Fruit fly (Drosophila melanogaster): ENCODE results near the gene ATPsynCF6.

ATPsynCF6 gene

DNA sequence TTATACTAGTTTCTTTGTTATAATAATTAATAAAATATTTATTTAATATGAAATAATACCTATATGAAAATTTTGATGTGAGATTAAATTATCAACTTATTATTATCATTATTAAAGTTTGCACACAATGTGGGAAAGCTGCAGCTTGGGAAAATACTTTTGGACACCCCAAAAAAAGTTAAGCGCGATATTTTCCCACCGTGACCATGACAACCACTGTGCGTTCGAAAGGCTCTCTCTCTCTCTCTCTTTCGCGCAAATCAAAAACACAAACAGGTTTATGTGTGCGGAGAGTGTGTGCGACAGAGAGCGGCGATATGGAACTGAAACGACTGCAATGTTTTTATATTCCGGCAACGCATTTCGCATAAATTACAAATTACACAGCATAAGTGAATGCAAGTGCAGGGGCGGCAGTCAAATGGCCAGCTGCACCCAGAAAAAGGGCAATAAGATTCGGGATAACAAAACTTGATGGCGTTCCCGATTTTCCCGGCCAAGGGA lies 8.9 kb downstream of the ATPsynCF6 start:
- TF ChIP-seq noc (tag; optimal IDR thresholded peaks at IDR 0.05), result peak; percentile 80

DNA sequence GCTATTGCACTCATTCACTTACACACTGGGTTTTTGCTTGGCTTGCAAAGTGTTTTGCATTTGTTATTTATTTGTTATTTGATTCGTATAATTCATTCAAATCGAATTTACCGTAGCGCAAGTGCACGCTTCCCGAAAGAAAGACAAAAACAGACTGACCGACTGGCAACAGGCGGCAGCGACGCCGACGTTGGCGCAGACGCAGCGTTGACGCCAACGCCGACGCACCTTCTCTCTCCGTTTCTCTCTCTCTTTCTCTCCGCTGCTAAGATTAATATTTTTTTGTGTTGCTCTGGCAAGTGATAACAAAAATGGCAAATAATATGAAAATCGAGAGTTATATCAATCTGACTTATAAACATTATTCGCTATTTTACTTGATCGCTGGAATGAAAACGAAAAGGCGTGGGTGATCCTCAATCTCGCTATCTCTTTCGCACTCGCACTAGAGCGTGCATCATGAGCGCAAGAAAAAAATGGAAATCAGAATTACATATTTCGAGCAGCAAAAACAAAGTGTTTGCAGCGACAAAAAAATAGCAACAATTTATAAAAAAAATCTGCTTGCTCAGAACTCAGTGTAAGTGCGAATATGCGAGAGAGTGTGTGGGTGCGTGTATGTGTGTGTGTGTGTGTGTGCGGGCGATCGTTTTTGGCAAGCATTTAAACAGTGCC lies 9.7 kb downstream of the ATPsynCF6 start, which contains the start of gene pnt:
TSS of gene pnt (minus strand) at position 161 of the 675 bp plus-strand sequence.
- no peak for TF ChIP-seq noc (tag; optimal IDR thresholded peaks at IDR 0.05)

DNA sequence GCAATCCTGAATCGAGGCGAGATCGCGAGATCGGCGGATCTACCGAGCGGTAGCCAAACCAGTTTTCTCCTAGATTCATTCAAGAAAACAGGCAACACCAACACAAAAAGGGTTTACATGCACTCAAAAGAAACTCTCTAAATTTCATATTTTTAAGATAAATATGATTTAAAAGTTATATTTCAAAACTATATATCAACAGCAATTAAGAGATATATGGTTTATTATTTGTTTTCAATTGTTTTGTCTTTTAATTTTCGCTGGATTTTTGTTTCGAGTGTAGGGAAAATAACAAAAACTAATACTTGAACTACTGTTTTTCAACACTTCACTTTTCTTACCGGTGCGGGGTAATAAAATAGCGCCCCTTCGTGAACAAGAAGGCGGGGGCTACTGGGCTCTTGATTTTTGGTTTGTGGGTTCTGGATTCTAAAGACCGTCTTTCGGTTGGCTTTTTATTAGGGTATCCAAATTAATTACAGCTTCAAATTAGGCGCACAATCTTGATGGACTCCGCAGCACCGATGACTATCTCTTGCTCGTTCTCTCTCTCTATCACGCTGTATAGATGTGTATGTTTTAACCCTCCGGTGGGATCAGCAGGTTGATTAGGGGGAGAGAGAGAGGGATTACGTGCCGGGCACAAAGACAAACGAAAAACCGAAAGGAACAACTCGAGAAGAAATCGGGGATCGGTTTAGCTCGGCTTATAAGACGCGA lies 10.6 kb downstream of the ATPsynCF6 start:
- TF ChIP-seq noc (tag; optimal IDR thresholded peaks at IDR 0.05), result no peak

DNA sequence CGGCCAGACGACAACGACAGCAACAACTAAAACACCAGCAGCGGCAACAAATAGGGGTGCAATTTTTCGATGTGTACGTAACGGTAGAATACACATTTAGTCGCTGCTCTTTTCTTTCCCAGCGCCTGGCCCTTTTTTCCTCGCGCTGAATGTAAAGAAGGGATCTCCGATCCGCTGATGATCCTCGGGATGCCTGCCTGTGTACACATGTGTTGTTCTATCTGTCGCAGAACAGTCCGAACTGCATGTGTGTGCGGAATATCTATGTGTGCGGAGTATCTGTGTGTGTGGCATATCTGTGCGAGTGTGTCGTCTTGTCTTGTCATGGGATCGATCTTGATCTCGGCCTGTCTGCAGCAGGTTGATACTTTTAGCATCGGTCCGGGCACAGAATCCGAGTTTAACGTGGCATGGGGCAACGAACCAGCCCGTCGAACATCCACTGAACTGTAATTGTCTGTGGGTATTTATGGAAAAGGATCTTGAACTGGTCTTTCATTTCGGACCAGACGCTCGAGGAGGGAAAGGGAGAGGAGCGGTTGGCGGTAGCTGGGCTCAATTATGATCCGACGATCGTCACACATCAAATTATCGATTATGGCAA lies 12.1 kb downstream of the ATPsynCF6 start:
- TF ChIP-seq noc (tag; optimal IDR thresholded peaks at IDR 0.05), result no peak

DNA sequence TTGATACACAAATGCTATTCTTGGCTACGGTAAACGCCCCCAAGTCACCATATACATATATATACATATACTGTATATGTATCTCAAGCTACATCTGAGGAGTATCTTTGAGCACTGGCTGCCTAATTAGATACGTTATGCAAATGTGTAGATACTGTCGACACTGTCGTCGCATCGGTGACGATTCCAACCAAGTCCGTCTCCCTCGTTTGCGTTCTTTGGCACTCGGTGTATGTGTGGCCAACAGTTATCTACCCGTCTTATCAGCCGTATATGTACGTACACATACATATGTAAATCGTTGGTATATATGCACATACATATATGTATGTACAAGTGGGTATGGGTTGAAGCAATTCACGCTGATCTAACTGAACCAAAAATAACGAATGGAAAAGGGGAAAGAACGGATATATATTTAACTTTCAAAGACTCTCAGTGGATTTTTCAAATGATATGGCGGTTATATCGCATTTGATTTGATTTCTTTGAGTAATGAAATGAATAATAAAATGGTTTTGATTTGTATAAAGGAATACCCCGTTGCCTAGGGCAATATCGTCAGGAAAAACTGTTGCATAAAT lies 14.0 kb downstream of the ATPsynCF6 start:
- TF ChIP-seq noc (tag; optimal IDR thresholded peaks at IDR 0.05), result no peak

DNA sequence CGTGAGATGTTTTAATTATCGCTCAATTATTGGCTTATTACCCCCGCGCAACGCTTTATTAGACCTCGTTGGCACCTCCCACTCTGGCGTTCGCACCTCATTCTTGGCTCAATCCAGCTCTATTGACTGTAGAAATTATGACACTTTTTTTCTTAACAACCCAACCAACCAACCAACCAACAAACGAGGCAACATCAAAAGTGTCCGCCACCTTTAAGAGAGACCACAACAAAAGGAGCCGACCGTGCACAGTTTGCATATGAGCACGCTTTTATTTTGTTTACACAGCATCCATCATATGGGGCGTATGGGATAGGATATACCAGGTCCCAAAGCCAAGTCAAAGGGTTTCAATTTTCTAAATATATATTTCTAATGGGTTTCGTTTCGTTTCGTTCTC lies 15.2 kb downstream of the ATPsynCF6 start:
- TF ChIP-seq noc (tag; optimal IDR thresholded peaks at IDR 0.05), result no peak

DNA sequence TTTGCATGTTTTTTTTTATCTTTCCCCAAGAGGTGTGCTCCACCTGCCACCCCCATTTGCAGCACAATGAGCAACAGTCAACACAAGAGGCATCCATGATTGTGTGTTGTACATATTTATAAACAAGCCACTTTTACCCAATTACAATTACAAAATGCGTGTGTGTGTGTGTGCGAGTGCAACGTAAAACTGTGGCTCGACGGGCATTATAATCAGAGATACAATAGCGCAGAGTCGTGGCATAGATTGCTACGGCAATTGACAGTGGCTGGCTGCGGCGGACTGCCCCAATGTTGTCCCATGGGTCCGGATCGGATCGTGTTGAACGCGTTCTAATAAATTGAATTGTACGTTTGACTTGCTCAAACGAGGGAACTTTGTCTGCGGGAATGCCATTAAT lies 17.6 kb downstream of the ATPsynCF6 start:
- no peak for TF ChIP-seq noc (tag; optimal IDR thresholded peaks at IDR 0.05)

DNA sequence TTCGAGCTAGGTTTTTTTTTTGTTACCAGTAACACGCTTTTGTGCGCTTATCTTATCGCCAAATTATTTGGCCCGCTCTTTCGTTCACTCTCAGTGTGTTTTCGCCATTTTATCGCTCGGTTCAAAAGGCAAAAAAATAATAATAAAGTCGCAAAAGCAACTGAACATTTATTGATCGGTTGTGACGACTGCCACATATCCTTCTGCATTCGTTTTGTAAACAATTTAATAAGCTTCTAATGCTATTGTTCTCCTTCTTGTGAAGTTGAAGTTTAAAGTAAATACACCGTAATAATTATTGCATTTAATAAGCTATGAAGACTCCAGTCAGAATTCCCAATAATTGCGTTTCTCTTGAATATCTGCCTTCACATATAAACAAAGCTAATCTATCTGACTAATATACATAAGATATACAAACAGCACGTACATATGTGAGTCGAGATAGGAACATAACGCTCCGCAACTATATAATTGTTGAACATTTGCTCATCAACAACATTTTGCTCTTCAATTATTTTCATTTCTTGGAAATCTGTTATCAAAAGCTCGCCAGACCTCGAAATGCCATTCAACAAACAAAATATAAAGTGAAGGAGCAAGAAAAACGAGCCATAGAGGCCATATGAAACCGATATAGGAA lies 18.6 kb downstream of the ATPsynCF6 start:
- peak; percentile 73 for TF ChIP-seq noc (tag; optimal IDR thresholded peaks at IDR 0.05)

DNA sequence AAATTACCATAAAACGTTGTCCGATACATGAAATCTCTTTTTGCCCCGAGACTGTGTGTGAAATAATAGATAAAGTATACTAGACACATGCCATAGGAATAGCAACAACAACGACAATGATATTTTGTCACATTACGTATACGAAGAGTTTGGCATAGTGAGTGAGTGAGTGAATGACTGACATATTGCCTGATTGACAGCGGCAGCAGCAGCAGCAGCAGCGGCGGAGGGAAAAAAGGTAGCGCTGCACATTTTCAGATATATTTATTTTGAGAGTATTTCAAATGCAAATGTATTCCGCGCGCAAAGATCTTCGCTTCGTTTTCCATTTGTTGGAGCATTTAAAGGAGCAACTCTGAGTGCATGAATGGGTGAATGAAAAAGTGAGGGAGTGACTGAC lies 19.4 kb downstream of the ATPsynCF6 start:
- no peak for TF ChIP-seq noc (tag; optimal IDR thresholded peaks at IDR 0.05)

DNA sequence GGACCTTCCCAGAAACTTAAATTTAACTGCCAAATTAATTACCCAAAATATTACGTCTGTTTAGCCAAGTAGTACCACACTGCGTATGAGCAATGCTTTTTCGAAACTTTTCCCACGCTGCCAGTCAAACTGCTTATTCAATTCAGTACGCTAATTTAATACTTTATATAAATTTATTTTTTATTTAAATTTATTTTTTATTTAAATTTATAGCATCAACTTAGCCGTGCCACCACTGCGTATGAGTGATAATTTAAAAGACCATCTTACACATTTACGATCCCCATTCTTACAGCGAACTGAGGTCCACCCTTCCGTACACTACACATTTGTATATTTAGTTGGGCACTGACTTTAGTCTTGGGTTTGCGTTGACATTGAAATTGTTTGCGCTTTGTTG lies 20.3 kb downstream of the ATPsynCF6 start:
- peak; percentile 95 for TF ChIP-seq noc (tag; optimal IDR thresholded peaks at IDR 0.05)

DNA sequence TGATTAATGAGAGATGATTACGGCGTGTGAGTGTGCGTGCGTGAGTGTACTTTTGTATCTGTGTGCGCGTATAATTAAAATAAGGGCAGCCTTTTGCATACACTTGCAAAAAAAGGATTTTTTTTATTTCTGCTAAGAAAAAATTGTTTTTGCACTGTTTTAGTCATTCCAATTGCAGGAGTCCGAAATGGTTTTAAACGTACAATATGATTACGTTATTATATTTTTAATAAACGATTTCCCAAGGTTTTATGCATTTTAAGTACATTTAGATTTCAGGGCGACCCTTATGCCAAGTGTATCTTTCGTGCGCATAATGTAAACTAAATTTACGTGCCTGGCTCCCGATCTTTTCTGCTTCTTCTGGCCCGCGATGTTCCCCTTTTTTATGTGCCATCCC lies 21.0 kb downstream of the ATPsynCF6 start:
- peak; percentile 64 for TF ChIP-seq noc (tag; optimal IDR thresholded peaks at IDR 0.05)

DNA sequence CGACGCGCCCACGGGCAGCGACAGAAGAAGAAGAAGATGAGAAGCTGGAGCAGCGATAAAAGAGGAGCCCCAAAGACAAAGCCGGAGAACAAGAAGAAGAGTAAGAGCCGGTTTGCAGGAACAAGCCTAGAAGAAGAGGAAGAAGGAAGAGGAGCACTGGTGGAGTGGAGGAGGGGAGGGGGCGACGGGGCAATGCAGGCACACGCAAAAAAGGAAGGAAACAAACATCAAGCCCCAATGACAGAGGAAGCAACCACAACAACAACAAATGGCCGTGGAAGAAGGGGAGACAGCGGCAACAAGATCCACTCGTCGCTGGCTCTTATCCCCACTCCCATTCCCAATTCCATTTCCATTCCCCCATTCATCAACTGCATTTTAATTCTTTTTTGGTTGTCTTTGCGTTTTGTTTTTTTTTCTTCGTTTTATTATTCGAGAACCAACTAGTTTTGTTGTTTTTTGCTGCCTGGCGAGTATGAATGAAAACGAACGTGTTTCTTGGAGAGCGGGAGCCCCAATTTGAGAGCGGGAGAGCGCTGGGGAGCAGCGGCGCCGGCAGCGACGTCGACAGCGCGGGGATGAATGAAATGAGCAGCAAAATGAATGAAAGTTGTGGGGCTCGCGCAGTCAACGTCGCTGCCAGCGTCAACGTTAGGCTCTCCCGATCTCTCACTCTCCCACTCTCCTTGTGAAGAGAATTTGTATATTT lies 21.7 kb downstream of the ATPsynCF6 start:
- no peak for TF ChIP-seq noc (tag; optimal IDR thresholded peaks at IDR 0.05)

DNA sequence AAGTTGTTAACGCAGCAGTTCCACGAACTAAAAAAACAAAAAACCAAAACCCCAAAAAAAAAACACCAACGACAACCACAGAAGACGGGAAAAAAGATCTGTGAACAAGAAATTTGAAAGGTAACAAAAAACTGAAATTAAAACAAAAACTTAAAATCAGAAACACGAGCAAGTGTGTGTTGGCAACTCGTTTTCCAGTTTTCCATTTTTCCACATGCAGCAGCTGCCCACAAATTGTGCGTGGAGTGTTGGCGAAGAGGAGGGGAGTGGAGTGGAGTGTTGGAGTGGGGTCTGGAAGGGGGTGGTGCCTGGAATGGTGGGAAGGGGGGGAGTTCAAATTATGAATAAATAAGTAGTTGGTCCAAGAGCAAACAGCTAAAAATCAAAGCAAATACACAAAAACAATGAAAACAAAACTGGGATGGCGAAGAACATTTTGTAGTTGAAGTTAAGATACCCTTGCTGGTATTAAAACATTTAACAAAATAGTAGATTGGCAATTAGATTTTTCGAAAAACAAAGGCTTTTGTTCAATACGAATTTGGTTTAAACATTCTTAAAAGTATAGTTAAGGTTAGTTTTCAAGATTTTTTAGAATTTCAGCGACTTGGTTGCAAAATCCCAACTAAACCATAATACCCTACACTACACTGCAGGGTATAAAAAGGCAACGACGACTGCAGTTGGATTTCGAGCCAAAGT lies 22.4 kb downstream of the ATPsynCF6 start:
- TF ChIP-seq noc (tag; optimal IDR thresholded peaks at IDR 0.05), result no peak

DNA sequence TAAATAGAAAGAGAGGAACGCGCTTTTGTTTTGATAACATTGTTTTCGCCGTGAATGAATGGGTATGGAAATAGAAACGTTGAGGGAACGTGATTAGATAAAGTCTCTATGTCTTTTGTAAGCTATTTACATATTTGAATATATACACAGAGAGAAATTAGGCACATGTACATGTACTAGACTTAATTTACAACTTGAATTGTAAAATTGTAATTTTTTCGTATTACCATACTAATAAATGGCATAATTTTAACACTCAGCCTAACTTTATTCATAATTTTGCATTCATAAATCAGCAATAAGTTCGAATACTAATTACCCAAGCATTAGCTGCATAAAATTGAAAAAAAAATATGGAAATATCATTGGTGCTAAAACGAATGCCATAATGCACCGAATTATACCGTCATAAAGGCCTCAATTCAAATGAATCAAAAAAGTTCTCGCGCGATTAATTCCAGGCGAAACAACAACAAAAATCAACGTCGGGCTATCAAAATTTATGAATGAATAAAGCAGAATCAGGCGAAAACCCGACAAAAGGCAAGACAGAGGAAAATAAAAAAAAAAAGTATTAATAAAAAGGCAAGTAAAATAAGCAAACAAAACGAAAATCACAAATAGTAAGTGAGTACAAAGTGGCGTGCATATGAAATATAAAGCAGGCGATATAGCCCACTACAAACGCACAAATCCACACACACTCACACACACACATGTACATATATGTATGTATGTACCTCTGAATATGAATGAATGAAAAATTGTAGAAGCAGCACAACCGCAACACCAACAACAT lies 23.1 kb downstream of the ATPsynCF6 start:
- peak; percentile 59 for TF ChIP-seq noc (tag; optimal IDR thresholded peaks at IDR 0.05)
